Fruit fly (Drosophila melanogaster): ENCODE measurements around the gene PNUTS.

PNUTS gene

DNA sequence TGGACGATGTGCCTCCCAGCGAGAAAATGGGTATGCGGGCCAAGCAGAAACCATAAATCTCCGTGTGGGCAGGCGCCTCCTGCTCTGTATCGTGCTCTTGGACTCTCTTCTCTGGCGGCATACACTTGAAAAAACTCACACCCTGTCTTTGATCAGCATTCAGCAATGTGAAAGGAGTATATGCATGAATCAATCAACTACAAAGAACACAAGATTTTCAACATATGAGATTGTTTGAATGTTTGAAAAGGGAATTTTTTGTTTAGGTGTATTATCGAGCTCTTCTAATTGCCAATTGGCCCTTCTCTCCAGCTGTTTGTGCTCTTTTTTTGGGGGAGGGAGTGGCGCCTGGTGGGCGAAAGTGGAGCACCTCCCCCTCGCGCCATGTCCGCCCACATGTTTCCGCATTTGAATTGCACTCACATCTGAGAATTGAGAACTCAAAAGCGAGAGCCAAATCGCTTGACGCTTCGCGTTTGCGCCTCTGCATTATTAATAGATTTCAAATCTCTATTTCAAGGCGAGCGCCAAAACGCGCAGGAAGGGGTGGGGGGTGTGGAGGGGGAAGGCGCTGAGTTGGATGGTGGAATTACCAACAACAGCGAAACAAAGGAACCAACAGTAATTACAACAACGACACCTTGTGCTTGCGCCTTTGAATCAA is 24.8 kb upstream of the PNUTS start (continued):
- TF ChIP-seq Six4 (GFP tag; optimal IDR thresholded peaks at IDR 0.05): peak; percentile 80
- TF ChIP-seq CG34376 (GFP tag; optimal IDR thresholded peaks at IDR 0.05): peak; percentile 67
- TF ChIP-seq Drgx (GFP tag; IDR thresholded peaks at IDR 0.05): peak; percentile 90
- peak; percentile 91 for TF ChIP-seq Mrtf (GFP tag; IDR thresholded peaks at IDR 0.05)
- TF ChIP-seq CG3995 (GFP tag; optimal IDR thresholded peaks at IDR 0.05): peak; percentile 31
- peak; percentile 72 for TF ChIP-seq CG9215 (GFP tag; IDR thresholded peaks at IDR 0.05)
- TF ChIP-seq CG17802 (tag; optimal IDR thresholded peaks at IDR 0.05): peak; percentile 69
- peak; percentile 85 for TF ChIP-seq CoRest (tag; optimal IDR thresholded peaks at IDR 0.05)
- peak; percentile 81 for TF ChIP-seq Atf3 (GFP tag; optimal IDR thresholded peaks at IDR 0.05)
- TF ChIP-seq CG31441 (GFP tag; IDR thresholded peaks at IDR 0.05): peak; percentile 78
- TF ChIP-seq CG4328 (GFP tag; optimal IDR thresholded peaks at IDR 0.05): peak; percentile 73
- TF ChIP-seq Camta (GFP tag; optimal IDR thresholded peaks at IDR 0.05): peak; percentile 81
- peak; percentile 90 for TF ChIP-seq Meics (GFP tag; optimal IDR thresholded peaks at IDR 0.05)
- TF ChIP-seq pnt (GFP tag; optimal IDR thresholded peaks at IDR 0.05): peak; percentile 88
- TF ChIP-seq CG10366 (GFP tag; IDR thresholded peaks at IDR 0.05): peak; percentile 92
- TF ChIP-seq gfzf (GFP tag; optimal IDR thresholded peaks at IDR 0.05): no peak
- TF ChIP-seq Gsc (GFP tag; IDR thresholded peaks at IDR 0.05): peak; percentile 63
- peak; percentile 75 for TF ChIP-seq CG30431 (GFP tag; optimal IDR thresholded peaks at IDR 0.05)
- peak; percentile 66 for TF ChIP-seq jing (GFP tag; optimal IDR thresholded peaks at IDR 0.05)
- peak; percentile 65 for TF ChIP-seq CG6683 (GFP tag; optimal IDR thresholded peaks at IDR 0.05)
- TF ChIP-seq CG14965 (GFP tag; optimal IDR thresholded peaks at IDR 0.05; ENCODE audit: borderline replicate concordance): peak; percentile 35
- peak; percentile 92 for TF ChIP-seq CG2678 (tag; optimal IDR thresholded peaks at IDR 0.05)
- TF ChIP-seq Abd-B (GFP tag; optimal IDR thresholded peaks at IDR 0.05): peak; percentile 78
- peak; percentile 85 for TF ChIP-seq pho (GFP tag; optimal IDR thresholded peaks at IDR 0.05)
- peak; percentile 82 for TF ChIP-seq caup (GFP tag; optimal IDR thresholded peaks at IDR 0.05; ENCODE audit: severe bottlenecking)
- no peak for TF ChIP-seq pita (GFP tag; optimal IDR thresholded peaks at IDR 0.05)
- peak; percentile 88 for TF ChIP-seq CG9817 (tag; optimal IDR thresholded peaks at IDR 0.05)
- peak; percentile 58 for TF ChIP-seq CG6654 (GFP tag; optimal IDR thresholded peaks at IDR 0.05)
- peak; percentile 64 for TF ChIP-seq zf30C (GFP tag; optimal IDR thresholded peaks at IDR 0.05)
- peak; percentile 78 for TF ChIP-seq wek (GFP tag; optimal IDR thresholded peaks at IDR 0.05)
- peak; percentile 83 for TF ChIP-seq fd3F (GFP tag; optimal IDR thresholded peaks at IDR 0.05)
- 0 out of 2 replicates have a peak, but pooled peaks have one; percentile 23 for TF ChIP-seq GATAe (GFP tag; conservative IDR thresholded peaks at IDR 0.05)
- no peak for TF ChIP-seq usp (GFP tag; optimal IDR thresholded peaks at IDR 0.05)
- TF ChIP-seq CG9932 (GFP tag; IDR thresholded peaks at IDR 0.05): peak; percentile 91
- peak; percentile 62 for TF ChIP-seq CG10543 (GFP tag; optimal IDR thresholded peaks at IDR 0.05)
- peak; percentile 65 for TF ChIP-seq Hey (tag; optimal IDR thresholded peaks at IDR 0.05)
- TF ChIP-seq stc (GFP tag; IDR thresholded peaks at IDR 0.05): peak; percentile 88
- TF ChIP-seq dimm (GFP tag; IDR thresholded peaks at IDR 0.05): peak; percentile 84
- peak; percentile 62 for TF ChIP-seq da (GFP tag; optimal IDR thresholded peaks at IDR 0.05)
- peak; percentile 92 for TF ChIP-seq dmrt99B (tag; optimal IDR thresholded peaks at IDR 0.05)
- TF ChIP-seq CG7271 (tag; optimal IDR thresholded peaks at IDR 0.05): no peak
- TF ChIP-seq slp2 (GFP tag; optimal IDR thresholded peaks at IDR 0.05): peak; percentile 85
- TF ChIP-seq Lhr (GFP tag; optimal IDR thresholded peaks at IDR 0.05): peak; percentile 7
- peak; percentile 87 for TF ChIP-seq Atf6 (GFP tag; IDR thresholded peaks at IDR 0.05)
- TF ChIP-seq az2 (GFP tag; optimal IDR thresholded peaks at IDR 0.05): peak; percentile 86
- peak; percentile 91 for TF ChIP-seq Fer3 (tag; optimal IDR thresholded peaks at IDR 0.05)
- TF ChIP-seq mld (GFP tag; IDR thresholded peaks at IDR 0.05; ENCODE audit: partially characterized antibody): no peak
- TF ChIP-seq CG17612 (GFP tag; IDR thresholded peaks at IDR 0.05): peak; percentile 82
- TF ChIP-seq Oaz (GFP tag; IDR thresholded peaks at IDR 0.05): peak; percentile 75
- TF ChIP-seq CG17328 (GFP tag; IDR thresholded peaks at IDR 0.05): peak; percentile 84

All from whole organism, embryonic.